Fruit fly (Drosophila melanogaster): ENCODE data around the gene atms.

Gene atms

DNA sequence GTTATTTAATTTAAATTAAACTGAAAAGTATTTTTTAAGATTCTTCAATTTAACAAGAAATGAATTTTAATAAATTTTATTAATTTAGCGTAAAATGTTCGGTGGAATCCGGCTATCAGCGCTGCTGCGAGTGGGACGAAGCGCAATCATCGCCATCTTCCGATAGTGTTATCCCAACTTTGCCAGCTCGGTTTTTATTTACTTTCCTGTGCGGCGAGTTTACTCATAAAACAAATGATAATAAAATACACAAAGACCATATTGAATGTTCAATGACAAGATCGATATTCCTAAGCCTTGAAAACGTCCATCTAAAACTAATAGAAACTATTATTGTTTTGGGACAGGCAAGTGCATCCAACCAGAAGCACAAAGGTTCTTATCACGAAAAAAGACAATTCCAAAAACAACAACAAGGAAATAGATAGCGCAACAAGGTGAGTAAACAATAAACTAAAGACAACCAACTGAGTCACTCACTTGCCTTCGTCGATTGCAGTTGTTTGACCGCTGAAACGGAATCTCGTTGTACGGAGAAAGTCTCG, 63.4 kb downstream of the atms start (continued):
- TF ChIP-seq CG31388 (GFP tag; optimal IDR thresholded peaks at IDR 0.05) (no peak), CoRest (tag; optimal IDR thresholded peaks at IDR 0.05) (peak; percentile 50), CG4328 (GFP tag; optimal IDR thresholded peaks at IDR 0.05) (peak; percentile 67), dpn (GFP tag; optimal IDR thresholded peaks at IDR 0.05) (no peak), CG2199 (GFP tag; IDR thresholded peaks at IDR 0.05) (0 out of 3 replicates have a peak, but pooled peaks have one; percentile 37), tin (GFP tag; optimal IDR thresholded peaks at IDR 0.05) (peak; percentile 42), CG30403 (GFP tag; optimal IDR thresholded peaks at IDR 0.05) (peak; percentile 34), caup (GFP tag; optimal IDR thresholded peaks at IDR 0.05; ENCODE audit: severe bottlenecking) (peak; percentile 69), Poxn (GFP tag; IDR thresholded peaks at IDR 0.05) (no peak), yki (optimal IDR thresholded peaks at IDR 0.05) (no peak), CG10654 (GFP tag; optimal IDR thresholded peaks at IDR 0.05) (peak; percentile 26), CG3281 (GFP tag; optimal IDR thresholded peaks at IDR 0.05) (peak; percentile 52), CG8765 (GFP tag; IDR thresholded peaks at IDR 0.05) (no peak), Dref (GFP tag; IDR thresholded peaks at IDR 0.05) (peak; percentile 65), gcm (GFP tag; optimal IDR thresholded peaks at IDR 0.05) (peak; percentile 76), HHEX (GFP tag; optimal IDR thresholded peaks at IDR 0.05) (peak; percentile 63), Bgb (GFP tag; IDR thresholded peaks at IDR 0.05; ENCODE audit: partially characterized antibody) (peak; percentile 72), tio (GFP tag; optimal IDR thresholded peaks at IDR 0.05) (no peak), gro (GFP tag; optimal IDR thresholded peaks at IDR 0.05) (no peak), repo (GFP tag; optimal IDR thresholded peaks at IDR 0.05) (no peak), pzg (GFP tag; optimal IDR thresholded peaks at IDR 0.05) (peak; percentile 50), Hand (GFP tag; optimal IDR thresholded peaks at IDR 0.05) (peak; percentile 58), CG2202 (tag; optimal IDR thresholded peaks at IDR 0.05) (peak; percentile 86), chn (GFP tag; optimal IDR thresholded peaks at IDR 0.05) (no peak), otp (GFP tag; IDR thresholded peaks at IDR 0.05) (peak; percentile 54; the same call in 2 of the 3 replicates), dmrt99B (tag; optimal IDR thresholded peaks at IDR 0.05) (no peak), ken (GFP tag; IDR thresholded peaks at IDR 0.05) (peak; percentile 67; the same call in 2 of the 3 replicates), eyg (GFP tag; optimal IDR thresholded peaks at IDR 0.05) (no peak), mld (GFP tag; IDR thresholded peaks at IDR 0.05; ENCODE audit: partially characterized antibody) (peak; percentile 7; the same call in 1 of the 3 replicates), CG11093 (GFP tag; IDR thresholded peaks at IDR 0.05) (peak; percentile 47; the same call in 1 of the 3 replicates), NfI (GFP tag; optimal IDR thresholded peaks at IDR 0.05) (peak; percentile 33), eve (GFP tag; optimal IDR thresholded peaks at IDR 0.05) (no peak), CG12299 (tag; optimal IDR thresholded peaks at IDR 0.05) (peak; percentile 54), CG17328 (GFP tag; IDR thresholded peaks at IDR 0.05) (no peak), dmrt11E (tag; optimal IDR thresholded peaks at IDR 0.05) (peak; percentile 76), CG7963 (GFP tag; IDR thresholded peaks at IDR 0.05; ENCODE audit: partially characterized antibody) (peak; percentile 51; the same call in 1 of the 3 replicates), ato (GFP tag; IDR thresholded peaks at IDR 0.05; ENCODE audit: partially characterized antibody) (0 out of 2 replicates have a peak, but pooled peaks have one; percentile 48), CG10147 (GFP tag; optimal IDR thresholded peaks at IDR 0.05) (peak; percentile 65), CG9215 (GFP tag; IDR thresholded peaks at IDR 0.05) (no peak), CG15696 (tag; optimal IDR thresholded peaks at IDR 0.05) (peak; percentile 86), rib (GFP tag; IDR thresholded peaks at IDR 0.05) (no peak), CG13287 (GFP tag; IDR thresholded peaks at IDR 0.05; ENCODE audit: partially characterized antibody) (peak; percentile 67), sisA (GFP tag; IDR thresholded peaks at IDR 0.05) (peak; percentile 58), Elba2 (GFP tag; optimal IDR thresholded peaks at IDR 0.05) (no peak), CG9797 (GFP tag; optimal IDR thresholded peaks at IDR 0.05) (peak; percentile 35), ems (GFP tag; optimal IDR thresholded peaks at IDR 0.05) (no peak), Nf-YC (tag; optimal IDR thresholded peaks at IDR 0.05) (peak; percentile 51), CG6683 (GFP tag; optimal IDR thresholded peaks at IDR 0.05) (peak; percentile 18), Hmr (GFP tag; optimal IDR thresholded peaks at IDR 0.05) (peak; percentile 62), Dad (GFP tag; optimal IDR thresholded peaks at IDR 0.05) (peak; percentile 5)
